Worm (Caenorhabditis elegans) whole organism, mixed stage, embryonic: ENCODE data around the gene ptr-1.

Experiments used
- ces-1 ChIP-seq: fragments of 150-350 bp; optimal IDR thresholded peaks from 2 replicates; lab custom pipeline; 2014; ENCODE audit warnings: missing biosample characterization, missing genetic modification reagents, missing genetic modification characterization
- elt-1 ChIP-seq: sonication (generic microtip); optimal IDR thresholded peaks from 2 replicates; lab custom pipeline; 2017; ENCODE audit warnings: missing genetic modification characterization, mild to moderate bottlenecking, missing compliant biosample characterization, antibody characterized with exemption, moderate library complexity, borderline replicate concordance; ENCODE audit not compliant: insufficient read depth
- lin-32 ChIP-seq: fragments of 200-800 bp; sonication (Bioruptor generic); optimal IDR thresholded peaks from 2 replicates; lab custom pipeline; 2018; ENCODE audit warnings: mild to moderate bottlenecking, missing genetic modification characterization, missing compliant biosample characterization
- mab-5 ChIP-seq: fragments of 150-350 bp; optimal IDR thresholded peaks from 2 replicates; lab custom pipeline; 2014; ENCODE audit warnings: missing biosample characterization, missing genetic modification characterization
- nhr-2 ChIP-seq: fragments of 150-350 bp; optimal IDR thresholded peaks from 2 replicates; lab custom pipeline; 2014; ENCODE audit warnings: missing biosample characterization, missing genetic modification characterization
- nhr-237 ChIP-seq: fragments of 150-350 bp; optimal IDR thresholded peaks from 2 replicates; lab custom pipeline; 2014; ENCODE audit warnings: missing biosample characterization, missing genetic modification characterization
- nhr-28 ChIP-seq: fragments of 150-350 bp; optimal IDR thresholded peaks from 2 replicates; lab custom pipeline; 2014; ENCODE audit warnings: missing biosample characterization, missing genetic modification characterization
- pha-4 ChIP-seq: fragments of 150-350 bp; optimal IDR thresholded peaks from 2 replicates; lab custom pipeline; 2018; ENCODE audit warnings: missing biosample characterization, missing genetic modification reagents, missing genetic modification characterization
- snpc-4 ChIP-seq: fragments of 150-350 bp; optimal IDR thresholded peaks from 2 replicates; lab custom pipeline; 2014; ENCODE audit warnings: missing biosample characterization, missing genetic modification characterization
- sptf-1 ChIP-seq: sonication (generic microtip); optimal IDR thresholded peaks from 2 replicates; lab custom pipeline; 2017; ENCODE audit warnings: mild to moderate bottlenecking, missing genetic modification characterization, moderate library complexity, missing compliant biosample characterization
- unc-62 ChIP-seq: fragments of 150-350 bp; optimal IDR thresholded peaks from 2 replicates; lab custom pipeline; 2014; ENCODE audit warnings: missing biosample characterization, missing genetic modification reagents, missing genetic modification characterization

DNA sequence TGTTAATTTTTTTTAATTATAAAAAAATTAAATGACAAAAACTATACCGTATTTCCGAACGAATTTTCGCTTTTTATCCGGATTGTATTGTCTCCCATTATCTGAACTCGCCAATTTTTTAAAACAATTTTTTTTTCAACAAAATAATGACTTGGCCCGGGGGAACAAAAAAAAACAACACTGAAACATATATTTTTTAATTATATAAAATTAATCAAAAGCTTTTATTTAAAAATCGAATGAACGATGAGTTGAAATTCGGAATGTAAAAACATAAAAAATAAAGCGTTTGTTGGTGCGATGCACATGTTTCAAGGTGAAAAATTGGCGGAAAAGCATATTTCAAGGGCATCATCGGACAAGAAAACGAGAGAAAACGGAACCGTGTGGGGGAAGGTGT lies 32.0 kb upstream of the ptr-1 start, which contains the start of gene mdt-27:
- no peak for TF ChIP-seq snpc-4 (tag; lab: Kevin White, UChicago)
- no peak for TF ChIP-seq ces-1
- TF ChIP-seq unc-62 (GFP tag; lab: Kevin White, UChicago) = no peak
- no peak for TF ChIP-seq mab-5 (tag; lab: Kevin White, UChicago)
- TF ChIP-seq nhr-2 (tag; lab: Kevin White, UChicago) = no peak
- no peak for TF ChIP-seq pha-4 (tag; lab: Kevin White, UChicago)
- TF ChIP-seq lin-32 (GFP tag; lab: Kevin White, UChicago) = no peak
- TF ChIP-seq sptf-1 (tag; lab: Kevin White, UChicago) = no peak
- no peak for TF ChIP-seq nhr-28 (tag; lab: Kevin White, UChicago)
- no peak for TF ChIP-seq nhr-237
- TF ChIP-seq elt-1 (tag; lab: Kevin White, UChicago) = no peak
